Fruit fly (Drosophila melanogaster) whole organism, embryonic: ENCODE measurements around the gene ND-PDSW.
A peak's percentile ranks its signal among the peaks of the same experiment; 100 is the strongest.

ENCODE experiments used
- Asciz ChIP-seq: fragments of 200-800 bp; sonication (Bioruptor generic); optimal IDR thresholded peaks from 2 replicates; lab custom pipeline; 2017; ENCODE audit warnings: missing biosample characterization, mild to moderate bottlenecking, missing genetic modification characterization, missing genetic modification reagents
- Atf3 ChIP-seq: fragments of 200-800 bp; sonication (Bioruptor generic); optimal IDR thresholded peaks from 3 replicates; lab custom pipeline; 2016; ENCODE audit warnings: missing biosample characterization, missing genetic modification characterization
- Awh ChIP-seq: fragments of 200-800 bp; sonication (Bioruptor generic); IDR thresholded peaks from 2 replicates; pipeline ENCODE4, ENCODE4 v1.3.6; 2022; ENCODE audit warnings: missing biosample characterization, missing genetic modification characterization
- CG10654 ChIP-seq: fragments of 200-800 bp; sonication (Bioruptor generic); optimal IDR thresholded peaks from 2 replicates; lab custom pipeline; 2016; ENCODE audit warnings: missing biosample characterization, missing genetic modification characterization
- CG10979 ChIP-seq: fragments of 200-800 bp; sonication (Bioruptor generic); optimal IDR thresholded peaks from 2 replicates; lab custom pipeline; 2018; ENCODE audit warnings: missing biosample characterization, mild to moderate bottlenecking, missing genetic modification characterization, moderate library complexity
- CG12391 ChIP-seq: fragments of 200-800 bp; sonication (Bioruptor generic); optimal IDR thresholded peaks from 3 replicates; lab custom pipeline; 2018; ENCODE audit warnings: missing biosample characterization, mild to moderate bottlenecking, missing genetic modification characterization, moderate library complexity
- CG15073 ChIP-seq: fragments of 200-800 bp; sonication (Bioruptor generic); optimal IDR thresholded peaks from 2 replicates; lab custom pipeline; 2016; ENCODE audit warnings: missing biosample characterization, missing genetic modification characterization
- CG15269 ChIP-seq: fragments of 200-800 bp; sonication (Bioruptor generic); optimal IDR thresholded peaks from 2 replicates; lab custom pipeline; 2018; ENCODE audit warnings: missing biosample characterization, mild to moderate bottlenecking, missing genetic modification characterization, moderate library complexity
- CG15696 ChIP-seq: fragments of 200-800 bp; sonication (Bioruptor generic); optimal IDR thresholded peaks from 2 replicates; lab custom pipeline; 2019; ENCODE audit warnings: missing biosample characterization, mild to moderate bottlenecking, missing genetic modification characterization, moderate library complexity
- CG16863 ChIP-seq: fragments of 200-800 bp; sonication (Bioruptor generic); optimal IDR thresholded peaks from 3 replicates; lab custom pipeline; 2016; ENCODE audit warnings: missing biosample characterization, missing genetic modification characterization
- CG17385 ChIP-seq: fragments of 200-800 bp; sonication (Bioruptor generic); optimal IDR thresholded peaks from 3 replicates; lab custom pipeline; 2018; ENCODE audit warnings: missing biosample characterization, mild to moderate bottlenecking, missing genetic modification characterization
- CG1832 ChIP-seq: fragments of 200-800 bp; sonication (Bioruptor generic); optimal IDR thresholded peaks from 2 replicates; lab custom pipeline; 2017; ENCODE audit warnings: missing biosample characterization, mild to moderate bottlenecking, missing genetic modification characterization, inconsistent platforms
- CG2116 ChIP-seq: fragments of 200-800 bp; sonication (Bioruptor generic); optimal IDR thresholded peaks from 3 replicates; lab custom pipeline; 2018; ENCODE audit warnings: missing biosample characterization, mild to moderate bottlenecking, missing genetic modification characterization
- CG30431 ChIP-seq: fragments of 200-800 bp; sonication (Bioruptor generic); optimal IDR thresholded peaks from 2 replicates; lab custom pipeline; 2017; ENCODE audit warnings: missing biosample characterization, missing genetic modification characterization
- CG31365 ChIP-seq: fragments of 200-800 bp; sonication (Bioruptor generic); optimal IDR thresholded peaks from 2 replicates; lab custom pipeline; 2018; ENCODE audit warnings: missing biosample characterization, mild to moderate bottlenecking, missing genetic modification characterization
- CG4404 ChIP-seq: fragments of 200-800 bp; sonication (Bioruptor generic); IDR thresholded peaks from 2 replicates; pipeline ENCODE4 v1.3.6; 2022; ENCODE audit warnings: missing biosample characterization, missing genetic modification characterization
- CG5953 ChIP-seq: fragments of 200-800 bp; sonication (Bioruptor generic); IDR thresholded peaks from 2 replicates; pipeline ENCODE4 v1.3.6; 2022; ENCODE audit warnings: missing biosample characterization, missing genetic modification characterization
- CG6689 ChIP-seq: fragments of 200-800 bp; sonication (Bioruptor generic); IDR thresholded peaks from 2 replicates; pipeline ENCODE4 v1.3.6; 2022; ENCODE audit warnings: missing biosample characterization, missing genetic modification characterization
- CG6813 ChIP-seq: fragments of 200-800 bp; sonication (Bioruptor generic); optimal IDR thresholded peaks from 2 replicates; lab custom pipeline; 2017; ENCODE audit warnings: missing biosample characterization, missing genetic modification characterization, mild to moderate bottlenecking, moderate library complexity, missing genetic modification reagents
- CG7745 ChIP-seq: fragments of 200-800 bp; sonication (Bioruptor generic); optimal IDR thresholded peaks from 2 replicates; lab custom pipeline; 2018; ENCODE audit warnings: missing biosample characterization, mild to moderate bottlenecking, missing genetic modification characterization, moderate library complexity
- CG9932 ChIP-seq: fragments of 200-800 bp; sonication (Bioruptor generic); IDR thresholded peaks from 2 replicates; pipeline ENCODE4 v1.3.6; 2022; ENCODE audit warnings: missing biosample characterization, missing genetic modification characterization
- Drgx ChIP-seq: fragments of 200-800 bp; sonication (Bioruptor generic); IDR thresholded peaks from 2 replicates; pipeline ENCODE4 v1.3.6; 2022; ENCODE audit warnings: missing biosample characterization, missing genetic modification characterization
- HLH54F ChIP-seq: fragments of 200-800 bp; sonication (Bioruptor generic); optimal IDR thresholded peaks from 3 replicates; lab custom pipeline; 2016; ENCODE audit warnings: missing biosample characterization, missing genetic modification characterization
- Hmx ChIP-seq: fragments of 200-800 bp; sonication (Bioruptor generic); optimal IDR thresholded peaks from 2 replicates; lab custom pipeline; 2016; ENCODE audit warnings: missing biosample characterization, missing genetic modification characterization
- MBD-R2 ChIP-seq: fragments of 200-800 bp; sonication (Bioruptor generic); IDR thresholded peaks from 2 replicates; pipeline ENCODE4 v1.3.6; 2022; ENCODE audit warnings: missing biosample characterization, missing genetic modification characterization
- MESR4 ChIP-seq: fragments of 200-800 bp; sonication (Bioruptor generic); optimal IDR thresholded peaks from 2 replicates; lab custom pipeline; 2018; ENCODE audit warnings: missing biosample characterization, mild to moderate bottlenecking, missing genetic modification characterization, moderate library complexity
- NC2α ChIP-seq: fragments of 200-800 bp; sonication (Bioruptor generic); optimal IDR thresholded peaks from 2 replicates; lab custom pipeline; 2016; ENCODE audit warnings: missing biosample characterization, missing genetic modification characterization
- NFAT ChIP-seq: fragments of 200-800 bp; sonication (Bioruptor generic); IDR thresholded peaks from 2 replicates; pipeline ENCODE4 v1.3.6; 2022; ENCODE audit warnings: missing biosample characterization, missing genetic modification characterization
- Vsx1 ChIP-seq: fragments of 200-800 bp; sonication (Bioruptor generic); optimal IDR thresholded peaks from 2 replicates; lab custom pipeline; 2017; ENCODE audit warnings: missing biosample characterization, mild to moderate bottlenecking, missing genetic modification characterization, missing genetic modification reagents
- bab2 ChIP-seq: fragments of 200-800 bp; sonication (Bioruptor generic); optimal IDR thresholded peaks from 2 replicates; lab custom pipeline; 2016; ENCODE audit warnings: missing biosample characterization, missing genetic modification characterization
- bbx ChIP-seq: fragments of 200-800 bp; sonication (Bioruptor generic); IDR thresholded peaks from 2 replicates; pipeline ENCODE4 v1.3.6; 2022; ENCODE audit warnings: missing biosample characterization, missing genetic modification characterization; ENCODE audit not compliant: partially characterized antibody
- bsh ChIP-seq, 2 experiments: fragments of 200-800 bp; sonication (Bioruptor generic); optimal IDR thresholded peaks; 2 replicates each; lab custom pipeline; 2017 to 2018; ENCODE audit warnings: mild to moderate bottlenecking in 2 of 2, missing biosample characterization in 2 of 2, missing genetic modification characterization in 2 of 2, moderate library complexity in 1 of 2
- cas ChIP-seq: fragments of 200-800 bp; sonication (Bioruptor generic); IDR thresholded peaks from 2 replicates; pipeline ENCODE4 v1.3.6; 2022; ENCODE audit warnings: missing biosample characterization, missing genetic modification characterization
- fd102C ChIP-seq: fragments of 200-800 bp; sonication (Bioruptor generic); optimal IDR thresholded peaks from 2 replicates; lab custom pipeline; 2018; ENCODE audit warnings: missing biosample characterization, mild to moderate bottlenecking, missing genetic modification characterization, moderate library complexity
- fd3F ChIP-seq: fragments of 200-800 bp; sonication (Bioruptor generic); optimal IDR thresholded peaks from 2 replicates; lab custom pipeline; 2018; ENCODE audit warnings: missing biosample characterization, mild to moderate bottlenecking, missing genetic modification characterization, moderate library complexity
- gem ChIP-seq: fragments of 200-800 bp; sonication (Bioruptor generic); optimal IDR thresholded peaks from 2 replicates; lab custom pipeline; 2019; ENCODE audit warnings: missing biosample characterization, mild to moderate bottlenecking, missing genetic modification characterization, moderate library complexity
- grau ChIP-seq: fragments of 200-800 bp; optimal IDR thresholded peaks from 3 replicates; lab custom pipeline; 2019; ENCODE audit warnings: missing biosample characterization, mild to moderate bottlenecking, missing genetic modification characterization, moderate library complexity
- gro ChIP-seq: fragments of 200-800 bp; sonication (Bioruptor generic); optimal IDR thresholded peaks from 2 replicates; lab custom pipeline; 2016; ENCODE audit warnings: missing biosample characterization, missing genetic modification characterization
- gsb ChIP-seq: fragments of 200-800 bp; sonication (Bioruptor generic); IDR thresholded peaks from 2 replicates; pipeline ENCODE4 v1.3.6; 2022; ENCODE audit warnings: missing biosample characterization, missing genetic modification characterization
- hth ChIP-seq: fragments of >200 bp; optimal IDR thresholded peaks from 2 replicates; lab custom pipeline; 2017; ENCODE audit warnings: inconsistent platforms
- kni ChIP-seq: fragments of 200-800 bp; sonication (Bioruptor generic); optimal IDR thresholded peaks from 3 replicates; lab custom pipeline; 2017; ENCODE audit warnings: mild to moderate bottlenecking, missing biosample characterization, missing genetic modification reagents, missing genetic modification characterization
- lab ChIP-seq: fragments of 200-800 bp; sonication (Bioruptor generic); optimal IDR thresholded peaks from 3 replicates; lab custom pipeline; 2017; ENCODE audit warnings: missing biosample characterization, missing genetic modification characterization, mild to moderate bottlenecking, moderate library complexity, missing genetic modification reagents
- pho ChIP-seq: fragments of 200-800 bp; sonication (Bioruptor generic); optimal IDR thresholded peaks from 2 replicates; lab custom pipeline; 2016; ENCODE audit warnings: missing biosample characterization, missing genetic modification characterization
- ranshi ChIP-seq: fragments of 200-800 bp; sonication (Bioruptor generic); IDR thresholded peaks from 2 replicates; pipeline ENCODE4 v1.3.6; 2022; ENCODE audit warnings: missing biosample characterization, missing genetic modification characterization
- rib ChIP-seq: fragments of 200-800 bp; sonication (Bioruptor generic); IDR thresholded peaks from 2 replicates; pipeline ENCODE4 v1.3.6; 2022; ENCODE audit warnings: missing biosample characterization, missing genetic modification characterization
- run ChIP-seq: fragments of 200-800 bp; sonication (Bioruptor generic); optimal IDR thresholded peaks from 3 replicates; lab custom pipeline; 2018; ENCODE audit warnings: missing biosample characterization, mild to moderate bottlenecking, missing genetic modification characterization
- salm ChIP-seq: fragments of 200-800 bp; sonication (Bioruptor generic); optimal IDR thresholded peaks from 2 replicates; lab custom pipeline; 2018; ENCODE audit warnings: missing biosample characterization, mild to moderate bottlenecking, missing genetic modification characterization
- scrt ChIP-seq: fragments of 200-800 bp; sonication (Bioruptor generic); optimal IDR thresholded peaks from 2 replicates; lab custom pipeline; 2018; ENCODE audit warnings: missing biosample characterization, mild to moderate bottlenecking, missing genetic modification characterization, moderate library complexity
- shn ChIP-seq: fragments of 200-800 bp; sonication (Bioruptor generic); optimal IDR thresholded peaks from 3 replicates; lab custom pipeline; 2016; ENCODE audit warnings: missing biosample characterization, missing genetic modification characterization
- sob ChIP-seq: fragments of 200-800 bp; sonication (Bioruptor generic); IDR thresholded peaks from 2 replicates; pipeline ENCODE4 v1.3.6; 2022; ENCODE audit warnings: missing biosample characterization, missing genetic modification characterization
- sug ChIP-seq: fragments of 200-800 bp; optimal IDR thresholded peaks from 2 replicates; lab custom pipeline; 2019; ENCODE audit warnings: missing biosample characterization, mild to moderate bottlenecking, missing genetic modification characterization, moderate library complexity
- wdn ChIP-seq: fragments of 200-800 bp; sonication (Bioruptor generic); IDR thresholded peaks from 2 replicates; pipeline ENCODE4 v1.3.6; 2022; ENCODE audit warnings: missing biosample characterization, missing genetic modification characterization

The ND-PDSW gene

DNA sequence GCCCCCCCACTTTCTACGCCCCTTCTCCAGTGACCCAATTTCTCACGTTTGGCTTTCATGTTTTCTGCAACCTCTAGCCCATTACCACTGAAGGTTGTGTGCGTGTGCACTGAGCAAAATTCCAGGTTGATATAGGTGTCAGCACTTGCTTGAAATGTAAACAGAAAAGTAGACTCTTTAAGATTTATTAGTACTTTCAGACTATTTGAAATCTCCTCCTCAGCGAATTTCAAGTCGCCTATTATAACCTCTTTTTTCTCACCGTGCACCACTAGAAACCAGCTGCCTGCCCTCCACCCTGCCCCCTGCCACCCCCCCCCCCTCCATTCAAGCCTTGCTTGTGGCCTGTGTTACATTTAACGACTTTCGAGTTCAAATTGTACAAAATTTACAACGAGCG, 30.9 kb upstream of the ND-PDSW start (continued):
- TF ChIP-seq bsh (GFP tag; optimal IDR thresholded peaks at IDR 0.05; lab: Kevin White, UChicago) (peak in 1 of 2 experiments; percentile 65), ranshi (GFP tag; lab: Robert Waterston, UW) (peak; percentile 56; the same call in 1 of the 2 replicates), MBD-R2 (GFP tag; lab: Robert Waterston, UW) (no peak; the same call in 1 of the 2 replicates), CG5953 (GFP tag; lab: Robert Waterston, UW) (peak; percentile 33; the same call in 1 of the 2 replicates), pho (GFP tag; lab: Kevin White, UChicago) (no peak), CG4404 (GFP tag; lab: Robert Waterston, UW) (peak; percentile 32), gem (tag; lab: Kevin White, UChicago) (peak; percentile 64), bab2 (GFP tag; lab: Kevin White, UChicago) (no peak), gro (GFP tag; lab: Kevin White, UChicago) (no peak), gsb (GFP tag; lab: Robert Waterston, UW) (no peak), CG7745 (tag; lab: Kevin White, UChicago) (no peak), CG6813 (peak; percentile 28), Vsx1 (GFP tag; lab: Kevin White, UChicago) (no peak), grau (peak; percentile 41), CG16863 (GFP tag; lab: Kevin White, UChicago) (no peak), CG9932 (GFP tag; lab: Robert Waterston, UW) (no peak), fd102C (GFP tag; lab: Kevin White, UChicago) (no peak), sug (tag; lab: Kevin White, UChicago) (no peak), CG31365 (tag; lab: Kevin White, UChicago) (no peak), lab (GFP tag; lab: Kevin White, UChicago) (peak; percentile 39), CG15696 (tag; lab: Kevin White, UChicago) (no peak), rib (no peak), fd3F (GFP tag; lab: Kevin White, UChicago) (no peak), wdn (GFP tag; lab: Robert Waterston, UW) (no peak; the same call in 1 of the 2 replicates), bbx (GFP tag; lab: Robert Waterston, UW) (no peak), cas (GFP tag; lab: Robert Waterston, UW) (no peak), CG10979 (tag; lab: Kevin White, UChicago) (peak; percentile 57), HLH54F (no peak), MESR4 (GFP tag; lab: Kevin White, UChicago) (no peak), Atf3 (GFP tag; lab: Kevin White, UChicago) (no peak), salm (no peak), hth (lab: Kevin White, UChicago) (no peak), Asciz (GFP tag; lab: Kevin White, UChicago) (peak; percentile 8), CG6689 (GFP tag; lab: Robert Waterston, UW) (peak; percentile 70), CG30431 (peak; percentile 38), CG10654 (GFP tag; lab: Kevin White, UChicago) (peak; percentile 27), run (tag; lab: Kevin White, UChicago) (no peak), CG1832 (no peak), NC2α (no peak), CG15269 (tag; lab: Kevin White, UChicago) (peak; percentile 41), kni (GFP tag; lab: Kevin White, UChicago) (no peak), CG2116 (GFP tag; lab: Kevin White, UChicago) (no peak), sob (GFP tag; lab: Robert Waterston, UW) (no peak), CG12391 (tag; lab: Kevin White, UChicago) (no peak), Awh (no peak), Hmx (GFP tag; lab: Kevin White, UChicago) (no peak), NFAT (GFP tag; lab: Robert Waterston, UW) (no peak), CG15073 (GFP tag; lab: Kevin White, UChicago) (no peak), shn (GFP tag; lab: Kevin White, UChicago) (no peak), Drgx (GFP tag; lab: Robert Waterston, UW) (peak; percentile 47; the same call in 1 of the 2 replicates), scrt (GFP tag; lab: Kevin White, UChicago) (no peak), CG17385 (GFP tag; lab: Kevin White, UChicago) (peak; percentile 10)
